Fruit fly (Drosophila melanogaster): ENCODE data around the gene ND-B14.5B.

ND-B14.5B gene

dm6 chr2L:3100812-3101211 lies 44.8 kb downstream of the ND-B14.5B start (continued):
- TF ChIP-seq tgo (GFP tag; IDR thresholded peaks at IDR 0.05), result peak; percentile 50; the same call in 2 of the 3 replicates
- TF ChIP-seq ssp (GFP tag; IDR thresholded peaks at IDR 0.05), result 0 out of 2 replicates have a peak, but pooled peaks have one; percentile 19
- no peak for TF ChIP-seq CG11085 (GFP tag; IDR thresholded peaks at IDR 0.05)
- 0 out of 2 replicates have a peak, but pooled peaks have one; percentile 9 for TF ChIP-seq CG7372 (GFP tag; IDR thresholded peaks at IDR 0.05)
- peak; percentile 28; the same call in 1 of the 2 replicates for TF ChIP-seq onecut (GFP tag; IDR thresholded peaks at IDR 0.05)
- peak; percentile 24 for TF ChIP-seq CG17385 (GFP tag; optimal IDR thresholded peaks at IDR 0.05)
- peak; percentile 10 for TF ChIP-seq CG7786 (GFP tag; optimal IDR thresholded peaks at IDR 0.05)
- peak; percentile 25 for TF ChIP-seq CG8388 (GFP tag; optimal IDR thresholded peaks at IDR 0.05)
- TF ChIP-seq CG18599 (GFP tag; optimal IDR thresholded peaks at IDR 0.05), result peak; percentile 32
- TF ChIP-seq lmd (GFP tag; IDR thresholded peaks at IDR 0.05), result peak; percentile 60; the same call in 1 of the 2 replicates
- peak; percentile 45; the same call in 2 of the 3 replicates for TF ChIP-seq Aef1 (GFP tag; IDR thresholded peaks at IDR 0.05)
- TF ChIP-seq CG4730 (GFP tag; IDR thresholded peaks at IDR 0.05), result 0 out of 2 replicates have a peak, but pooled peaks have one; percentile 26
- TF ChIP-seq ara (GFP tag; IDR thresholded peaks at IDR 0.05), result peak; percentile 54
- peak; percentile 12 for TF ChIP-seq CG15601 (tag; optimal IDR thresholded peaks at IDR 0.05)
- TF ChIP-seq eve (GFP tag; optimal IDR thresholded peaks at IDR 0.05), result peak in 1 of 2 experiments; percentile 76
- peak; percentile 83 for TF ChIP-seq stc (GFP tag; IDR thresholded peaks at IDR 0.05)
- peak; percentile 7 for TF ChIP-seq CG8944 (GFP tag; optimal IDR thresholded peaks at IDR 0.05)
- 0 out of 2 replicates have a peak, but pooled peaks have one; percentile 13 for TF ChIP-seq E2f1 (GFP tag; IDR thresholded peaks at IDR 0.05)
- 0 out of 3 replicates have a peak, but pooled peaks have one; percentile 21 for TF ChIP-seq otp (GFP tag; IDR thresholded peaks at IDR 0.05)
- TF ChIP-seq ci (GFP tag; IDR thresholded peaks at IDR 0.05), result peak; percentile 72
- TF ChIP-seq D (optimal IDR thresholded peaks at IDR 0.05), result no peak
- peak; percentile 43 for TF ChIP-seq D (GFP tag; optimal IDR thresholded peaks at IDR 0.05)
- TF ChIP-seq CG4360 (GFP tag; IDR thresholded peaks at IDR 0.05), result no peak
- peak; percentile 12 for TF ChIP-seq Dad (GFP tag; optimal IDR thresholded peaks at IDR 0.05)
- no peak for TF ChIP-seq prd (optimal IDR thresholded peaks at IDR 0.05)
- peak; percentile 68 for TF ChIP-seq prd (GFP tag; IDR thresholded peaks at IDR 0.05)
- no peak for TF ChIP-seq pb (GFP tag; optimal IDR thresholded peaks at IDR 0.05)
- TF ChIP-seq Sox102F (GFP tag; optimal IDR thresholded peaks at IDR 0.05), result peak; percentile 80
- TF ChIP-seq seq (GFP tag; IDR thresholded peaks at IDR 0.05), result peak; percentile 57
- TF ChIP-seq CG6654 (GFP tag; optimal IDR thresholded peaks at IDR 0.05), result no peak
- peak; percentile 62 for TF ChIP-seq Hr3 (GFP tag; optimal IDR thresholded peaks at IDR 0.05)
- peak; percentile 64 for TF ChIP-seq CG13424 (tag; optimal IDR thresholded peaks at IDR 0.05)
- TF ChIP-seq CoRest (tag; optimal IDR thresholded peaks at IDR 0.05), result peak; percentile 51
- peak; percentile 40; the same call in 1 of the 2 replicates for TF ChIP-seq Rfx (GFP tag; IDR thresholded peaks at IDR 0.05)
- peak; percentile 67 for TF ChIP-seq sens (GFP tag)
- peak; percentile 60 for TF ChIP-seq CG17328 (GFP tag; IDR thresholded peaks at IDR 0.05)
- peak; percentile 62 for TF ChIP-seq H2.0 (GFP tag; IDR thresholded peaks at IDR 0.05)
- peak; percentile 35 for TF ChIP-seq grau (tag; optimal IDR thresholded peaks at IDR 0.05)
- TF ChIP-seq ATbp (GFP tag; optimal IDR thresholded peaks at IDR 0.05), result peak; percentile 34
- TF ChIP-seq CG1602 (GFP tag; optimal IDR thresholded peaks at IDR 0.05), result peak; percentile 27
- no peak for TF ChIP-seq tap (tag; optimal IDR thresholded peaks at IDR 0.05)
- peak; percentile 47 for TF ChIP-seq nmo (GFP tag; optimal IDR thresholded peaks at IDR 0.05)
- TF ChIP-seq CG11456 (GFP tag; IDR thresholded peaks at IDR 0.05), result no peak
- TF ChIP-seq sob (GFP tag; IDR thresholded peaks at IDR 0.05), result peak; percentile 40; the same call in 1 of the 2 replicates
- TF ChIP-seq vvl (GFP tag; IDR thresholded peaks at IDR 0.05), result peak; percentile 83
- peak; percentile 36 for TF ChIP-seq Hsf (GFP tag; optimal IDR thresholded peaks at IDR 0.05)
- TF ChIP-seq phol (tag; optimal IDR thresholded peaks at IDR 0.05), result peak; percentile 48
- 0 out of 3 replicates have a peak, but pooled peaks have one; percentile 8 for TF ChIP-seq z (GFP tag; IDR thresholded peaks at IDR 0.05)
- peak; percentile 46 for TF ChIP-seq Ssrp (tag; optimal IDR thresholded peaks at IDR 0.05)
- peak; percentile 66; the same call in 2 of the 3 replicates for TF ChIP-seq CG14050 (GFP tag; IDR thresholded peaks at IDR 0.05)
- TF ChIP-seq HHEX (GFP tag; optimal IDR thresholded peaks at IDR 0.05), result peak; percentile 11
- peak; percentile 65 for TF ChIP-seq CG12769 (tag; optimal IDR thresholded peaks at IDR 0.05)

Data from whole organism, embryonic.